Fruit fly (Drosophila melanogaster): ENCODE measurements around the gene CG5177.

Gene CG5177

DNA sequence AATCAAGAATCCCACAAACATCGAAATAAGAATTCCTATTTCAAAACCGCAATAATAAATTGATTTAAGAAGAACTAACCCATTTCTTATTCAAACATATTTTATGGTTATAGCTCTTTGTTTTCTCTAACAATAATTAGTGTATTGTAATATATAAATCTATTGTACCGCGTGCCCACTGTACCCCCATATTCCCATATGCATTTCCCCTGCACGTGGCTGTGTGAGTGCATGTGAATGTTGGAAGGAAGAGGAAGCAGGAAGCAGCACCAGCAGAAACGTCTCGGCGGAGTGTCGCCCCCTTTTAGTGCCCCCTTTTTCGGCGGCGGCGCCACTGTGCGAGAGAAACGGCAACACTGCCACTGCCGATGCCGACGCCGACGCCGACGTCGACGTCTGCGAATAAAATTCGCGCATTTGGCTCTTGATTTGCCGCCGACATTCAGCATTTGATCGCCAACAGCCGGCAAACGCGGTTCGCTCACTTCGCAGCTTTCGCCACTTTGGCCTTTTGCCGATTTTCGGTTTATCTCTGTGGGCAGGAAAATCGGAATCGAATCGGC, 18.4 kb downstream of the CG5177 start (continued):
- TF ChIP-seq jumu (GFP tag; optimal IDR thresholded peaks at IDR 0.05), result no peak
- TF ChIP-seq ttk (GFP tag; IDR thresholded peaks at IDR 0.05), result no peak
- TF ChIP-seq fu2 (GFP tag; optimal IDR thresholded peaks at IDR 0.05), result peak; percentile 23
- no peak for TF ChIP-seq BtbVII (GFP tag; optimal IDR thresholded peaks at IDR 0.05)
- no peak for TF ChIP-seq CG4360 (GFP tag; IDR thresholded peaks at IDR 0.05)
- no peak for TF ChIP-seq tna (GFP tag; IDR thresholded peaks at IDR 0.05; ENCODE audit: partially characterized antibody)
- TF ChIP-seq p53 (GFP tag; optimal IDR thresholded peaks at IDR 0.05), result no peak
- TF ChIP-seq bigmax (GFP tag; optimal IDR thresholded peaks at IDR 0.05), result no peak
- TF ChIP-seq sisA (GFP tag; IDR thresholded peaks at IDR 0.05), result peak; percentile 53
- TF ChIP-seq Pdp1 (GFP tag; optimal IDR thresholded peaks at IDR 0.05), result no peak
- peak; percentile 23 for TF ChIP-seq CG3281 (GFP tag; optimal IDR thresholded peaks at IDR 0.05)
- no peak for TF ChIP-seq Gsc (GFP tag; IDR thresholded peaks at IDR 0.05)
- no peak for TF ChIP-seq CG12236 (GFP tag; optimal IDR thresholded peaks at IDR 0.05)
- no peak for TF ChIP-seq GATAe (GFP tag; conservative IDR thresholded peaks at IDR 0.05)
- TF ChIP-seq D19B (GFP tag; optimal IDR thresholded peaks at IDR 0.05), result no peak
- TF ChIP-seq cad (GFP tag; optimal IDR thresholded peaks at IDR 0.05), result no peak
- TF ChIP-seq CG1602 (GFP tag; optimal IDR thresholded peaks at IDR 0.05), result no peak
- TF ChIP-seq sima (GFP tag; optimal IDR thresholded peaks at IDR 0.05), result no peak
- no peak for TF ChIP-seq klu (GFP tag; IDR thresholded peaks at IDR 0.05)
- no peak for TF ChIP-seq lov (optimal IDR thresholded peaks at IDR 0.05)
- no peak for TF ChIP-seq lov (GFP tag; IDR thresholded peaks at IDR 0.05)
- no peak for TF ChIP-seq bab2 (GFP tag; optimal IDR thresholded peaks at IDR 0.05)
- TF ChIP-seq HLH4C (GFP tag; IDR thresholded peaks at IDR 0.05; ENCODE audit: partially characterized antibody), result no peak
- no peak for TF ChIP-seq crc (GFP tag; optimal IDR thresholded peaks at IDR 0.05)
- TF ChIP-seq unpg (GFP tag; optimal IDR thresholded peaks at IDR 0.05), result peak; percentile 10
- no peak for TF ChIP-seq NC2β (GFP tag; optimal IDR thresholded peaks at IDR 0.05)
- TF ChIP-seq CG6791 (GFP tag; IDR thresholded peaks at IDR 0.05; ENCODE audit: partially characterized antibody), result peak; percentile 55; the same call in 1 of the 3 replicates
- peak; percentile 10 for TF ChIP-seq dmrt11E (tag; optimal IDR thresholded peaks at IDR 0.05)
- no peak for TF ChIP-seq CG15073 (GFP tag; optimal IDR thresholded peaks at IDR 0.05)
- peak; percentile 5 for TF ChIP-seq Fer3 (tag; optimal IDR thresholded peaks at IDR 0.05)
- no peak for TF ChIP-seq gro (GFP tag; optimal IDR thresholded peaks at IDR 0.05)
- TF ChIP-seq gfzf (GFP tag; optimal IDR thresholded peaks at IDR 0.05), result no peak
- peak; percentile 28 for TF ChIP-seq fd96Cb (tag; optimal IDR thresholded peaks at IDR 0.05)
- TF ChIP-seq CG13296 (GFP tag; optimal IDR thresholded peaks at IDR 0.05), result no peak
- no peak for TF ChIP-seq Scr (GFP tag; IDR thresholded peaks at IDR 0.05; ENCODE audit: partially characterized antibody)
- no peak for TF ChIP-seq emc (GFP tag; optimal IDR thresholded peaks at IDR 0.05)
- peak; percentile 17 for TF ChIP-seq HHEX (GFP tag; optimal IDR thresholded peaks at IDR 0.05)
- no peak for TF ChIP-seq sr (GFP tag; IDR thresholded peaks at IDR 0.05)
- peak; percentile 45; the same call in 1 of the 2 replicates for TF ChIP-seq Taf1 (GFP tag; IDR thresholded peaks at IDR 0.05)
- TF ChIP-seq CG15601 (tag; optimal IDR thresholded peaks at IDR 0.05), result no peak
- TF ChIP-seq CG4424 (GFP tag; optimal IDR thresholded peaks at IDR 0.05), result peak; percentile 10
- TF ChIP-seq CG33557 (GFP tag; optimal IDR thresholded peaks at IDR 0.05), result no peak
- TF ChIP-seq scrt (GFP tag; optimal IDR thresholded peaks at IDR 0.05), result no peak
- TF ChIP-seq CG3726 (GFP tag; IDR thresholded peaks at IDR 0.05), result no peak
- TF ChIP-seq nmo (GFP tag; optimal IDR thresholded peaks at IDR 0.05), result peak; percentile 17
- peak; percentile 23 for TF ChIP-seq CG30431 (GFP tag; optimal IDR thresholded peaks at IDR 0.05)
- no peak for TF ChIP-seq CG18262 (tag; optimal IDR thresholded peaks at IDR 0.05)
- TF ChIP-seq bbx (GFP tag; IDR thresholded peaks at IDR 0.05; ENCODE audit: partially characterized antibody), result 0 out of 2 replicates have a peak, but pooled peaks have one; percentile 13
- TF ChIP-seq CG4854 (GFP tag; optimal IDR thresholded peaks at IDR 0.05), result no peak
- peak; percentile 16 for TF ChIP-seq eyg (GFP tag; optimal IDR thresholded peaks at IDR 0.05)
- TF ChIP-seq CG14667 (GFP tag; IDR thresholded peaks at IDR 0.05), result 0 out of 2 replicates have a peak, but pooled peaks have one; percentile 18

Data from whole organism, embryonic.